Worm (Caenorhabditis elegans): ENCODE results near the gene C36A4.11.

C36A4.11 gene

ce11 chrIII:3867378-3867904, 27.1 kb downstream of the C36A4.11 start, which contains the start of gene rpl-3:
TSS of gene rpl-3 (plus strand) at chrIII:3867854.
- TF ChIP-seq tra-1 (GFP tag; IDR thresholded peaks at IDR 0.05) (peak; percentile 100), F37D6.2 (tag; optimal IDR thresholded peaks at IDR 0.05) (peak; percentile 98), arid-1 (GFP tag; conservative IDR thresholded peaks at IDR 0.05) (peak; percentile 99), F26F4.8 (GFP tag; conservative IDR thresholded peaks at IDR 0.05) (peak; percentile 83), nhr-10 (tag; optimal IDR thresholded peaks at IDR 0.05) (peak; percentile 100), ceh-28 (tag; optimal IDR thresholded peaks at IDR 0.05) (peak; percentile 92), F44E2.7 (GFP tag; IDR thresholded peaks at IDR 0.05) (peak; percentile 99), spr-1 (tag; optimal IDR thresholded peaks at IDR 0.05) (peak; percentile 99), aly-2 (tag; optimal IDR thresholded peaks at IDR 0.05) (peak; percentile 99), nhr-6 (tag; optimal IDR thresholded peaks at IDR 0.05) (peak; percentile 100), daf-12 (tag; optimal IDR thresholded peaks at IDR 0.05) (no peak), nhr-42 (GFP tag; IDR thresholded peaks at IDR 0.05) (peak; percentile 100), sdz-12 (GFP tag; optimal IDR thresholded peaks at IDR 0.05) (peak; percentile 100), mes-2 (tag; optimal IDR thresholded peaks at IDR 0.05; ENCODE audit: poor library complexity, severe bottlenecking) (peak; percentile 100), ceh-44 (GFP tag; IDR thresholded peaks at IDR 0.05) (peak; percentile 99), jun-1 (tag; optimal IDR thresholded peaks at IDR 0.05) (peak; percentile 99), D1046.2 (GFP tag; IDR thresholded peaks at IDR 0.05) (peak; percentile 99), hif-1 (tag; optimal IDR thresholded peaks at IDR 0.05) (peak; percentile 96 to 99), mep-1 (tag; optimal IDR thresholded peaks at IDR 0.05) (peak; percentile 100), unc-130 (GFP tag; optimal IDR thresholded peaks at IDR 0.05) (peak; percentile 99), dmd-6 (GFP tag; IDR thresholded peaks at IDR 0.05) (peak; percentile 100), saeg-2 (GFP tag; IDR thresholded peaks at IDR 0.05) (peak; percentile 100), hlh-30 (tag; optimal IDR thresholded peaks at IDR 0.05; ENCODE audit: insufficient read depth) (peak; percentile 99), zip-11 (GFP tag; IDR thresholded peaks at IDR 0.05) (peak; percentile 92), lin-13 (GFP tag; optimal IDR thresholded peaks at IDR 0.05) (peak; percentile 100), F49E8.2 (tag; optimal IDR thresholded peaks at IDR 0.05; ENCODE audit: borderline replicate concordance) (peak; percentile 98), hlh-11 (tag; optimal IDR thresholded peaks at IDR 0.05) (peak; percentile 100), pqm-1 (tag; optimal IDR thresholded peaks at IDR 0.05) (peak; percentile 100), F10B5.3 (tag; optimal IDR thresholded peaks at IDR 0.05) (peak; percentile 96), mxl-3 (GFP tag; optimal IDR thresholded peaks at IDR 0.05) (peak; percentile 99), mdl-1 (tag; optimal IDR thresholded peaks at IDR 0.05) (peak; percentile 82 to 98), daf-8 (GFP tag; IDR thresholded peaks at IDR 0.05) (peak; percentile 94), lir-3 (tag; optimal IDR thresholded peaks at IDR 0.05) (peak; percentile 93), lsy-2 (tag; optimal IDR thresholded peaks at IDR 0.05) (peak; percentile 100), lin-29 (GFP tag; IDR thresholded peaks at IDR 0.05) (peak; percentile 100), lim-7 (GFP tag; IDR thresholded peaks at IDR 0.05) (peak; percentile 99), ceh-62 (tag; optimal IDR thresholded peaks at IDR 0.05) (no peak), unc-39 (tag; optimal IDR thresholded peaks at IDR 0.05) (peak; percentile 60), aha-1 (tag) (peak; percentile 100), ceh-32 (tag; optimal IDR thresholded peaks at IDR 0.05; ENCODE audit: poor library complexity) (peak; percentile 94), cey-2 (tag; optimal IDR thresholded peaks at IDR 0.05; ENCODE audit: borderline replicate concordance, insufficient read depth) (peak; percentile 97), T20F7.1 (GFP tag; optimal IDR thresholded peaks at IDR 0.05) (peak; percentile 99), ceh-20 (GFP tag; IDR thresholded peaks at IDR 0.05) (peak; percentile 100), fos-1 (tag; optimal IDR thresholded peaks at IDR 0.05) (peak; percentile 99), ZK546.5 (tag; optimal IDR thresholded peaks at IDR 0.05) (peak in 1 of 2 experiments; percentile 93), zfp-3 (GFP tag; conservative IDR thresholded peaks at IDR 0.05) (peak; percentile 100), attf-4 (tag; optimal IDR thresholded peaks at IDR 0.05) (peak; percentile 85), nhr-28 (tag; optimal IDR thresholded peaks at IDR 0.05) (peak; percentile 100), unc-62 (GFP tag; optimal IDR thresholded peaks at IDR 0.05 in 1 of 2) (peak; percentile 71 to 100), unc-62 (tag; optimal IDR thresholded peaks at IDR 0.05) (peak; percentile 98), nhr-48 (tag; optimal IDR thresholded peaks at IDR 0.05) (peak; percentile 99)

Measured in whole organism, L4 larva.